Fruit fly (Drosophila melanogaster) whole organism, embryonic: ENCODE data around the gene CG42759.

ENCODE experiments used
- Asciz ChIP-seq: fragments of 200-800 bp; sonication (Bioruptor generic); optimal IDR thresholded peaks from 2 replicates; lab custom pipeline; 2017; ENCODE audit warnings: missing biosample characterization, mild to moderate bottlenecking, missing genetic modification characterization, missing genetic modification reagents
- Atf-2 ChIP-seq: fragments of 200-800 bp; sonication (Bioruptor generic); optimal IDR thresholded peaks from 2 replicates; lab custom pipeline; 2016; ENCODE audit warnings: missing biosample characterization, missing genetic modification characterization
- Atf3 ChIP-seq: fragments of 200-800 bp; sonication (Bioruptor generic); optimal IDR thresholded peaks from 3 replicates; lab custom pipeline; 2016; ENCODE audit warnings: missing biosample characterization, missing genetic modification characterization
- CG10321 ChIP-seq: fragments of 200-800 bp; sonication (Bioruptor generic); IDR thresholded peaks from 2 replicates; pipeline ENCODE4 v1.3.6; 2022; ENCODE audit warnings: missing biosample characterization, missing genetic modification characterization
- CG12236 ChIP-seq: fragments of 200-800 bp; sonication (Bioruptor generic); optimal IDR thresholded peaks from 2 replicates; lab custom pipeline; 2016; ENCODE audit warnings: missing biosample characterization, missing genetic modification characterization
- CG12391 ChIP-seq: fragments of 200-800 bp; sonication (Bioruptor generic); optimal IDR thresholded peaks from 3 replicates; lab custom pipeline; 2018; ENCODE audit warnings: missing biosample characterization, mild to moderate bottlenecking, missing genetic modification characterization, moderate library complexity
- CG13775 ChIP-seq: fragments of 200-800 bp; sonication (Bioruptor generic); optimal IDR thresholded peaks from 3 replicates; lab custom pipeline; 2017; ENCODE audit warnings: missing biosample characterization, mild to moderate bottlenecking, missing genetic modification characterization
- CG14667 ChIP-seq: fragments of 200-800 bp; sonication (Bioruptor generic); IDR thresholded peaks from 2 replicates; pipeline ENCODE4 v1.3.6; 2022; ENCODE audit warnings: missing biosample characterization, missing genetic modification characterization
- CG14965 ChIP-seq: fragments of 200-800 bp; sonication (Bioruptor generic); optimal IDR thresholded peaks from 2 replicates; lab custom pipeline; 2016; ENCODE audit warnings: missing biosample characterization, missing genetic modification characterization, borderline replicate concordance
- CG16813 ChIP-seq: fragments of 200-800 bp; sonication (Bioruptor generic); IDR thresholded peaks from 3 replicates; pipeline ENCODE4 v1.3.6; 2022; ENCODE audit warnings: missing biosample characterization, missing genetic modification characterization; ENCODE audit not compliant: partially characterized antibody
- CG17359 ChIP-seq: fragments of 200-800 bp; sonication (Bioruptor generic); optimal IDR thresholded peaks from 3 replicates; lab custom pipeline; 2018; ENCODE audit warnings: missing biosample characterization, mild to moderate bottlenecking, missing genetic modification characterization, moderate library complexity
- CG2678 ChIP-seq: fragments of 200-800 bp; sonication (Bioruptor generic); optimal IDR thresholded peaks from 3 replicates; lab custom pipeline; 2019; ENCODE audit warnings: missing biosample characterization, mild to moderate bottlenecking, missing genetic modification characterization, moderate library complexity
- CG32767 ChIP-seq: fragments of 200-800 bp; sonication (Bioruptor generic); IDR thresholded peaks from 2 replicates; pipeline ENCODE4 v1.3.6; 2022; ENCODE audit warnings: missing biosample characterization, missing genetic modification characterization
- CG33213 ChIP-seq: fragments of 200-800 bp; sonication (Bioruptor generic); optimal IDR thresholded peaks from 3 replicates; lab custom pipeline; 2016; ENCODE audit warnings: missing biosample characterization, missing genetic modification characterization
- CG33557 ChIP-seq: fragments of 200-800 bp; sonication (Bioruptor generic); optimal IDR thresholded peaks from 2 replicates; lab custom pipeline; 2019; ENCODE audit warnings: missing biosample characterization, mild to moderate bottlenecking, missing genetic modification characterization, moderate library complexity
- CG34422 ChIP-seq: fragments of 200-800 bp; sonication (Bioruptor generic); IDR thresholded peaks from 3 replicates; pipeline ENCODE4 v1.3.6; 2022; ENCODE audit warnings: missing biosample characterization, missing genetic modification characterization
- CG4730 ChIP-seq: fragments of 200-800 bp; sonication (Bioruptor generic); IDR thresholded peaks from 2 replicates; pipeline ENCODE4 v1.3.6; 2022; ENCODE audit warnings: missing biosample characterization, missing genetic modification characterization
- CG6854 ChIP-seq: fragments of 200-800 bp; sonication (Bioruptor generic); optimal IDR thresholded peaks from 3 replicates; lab custom pipeline; 2017; ENCODE audit warnings: missing biosample characterization, mild to moderate bottlenecking, missing genetic modification characterization
- CG7372 ChIP-seq: fragments of 200-800 bp; sonication (Bioruptor generic); IDR thresholded peaks from 2 replicates; pipeline ENCODE4 v1.3.6; 2022; ENCODE audit warnings: missing biosample characterization, missing genetic modification characterization
- CG7556 ChIP-seq: fragments of 200-800 bp; sonication (Bioruptor generic); optimal IDR thresholded peaks from 2 replicates; lab custom pipeline; 2017; ENCODE audit warnings: missing biosample characterization, mild to moderate bottlenecking, missing genetic modification characterization
- CG8089 ChIP-seq: fragments of 200-800 bp; sonication (Bioruptor generic); optimal IDR thresholded peaks from 3 replicates; lab custom pipeline; 2016; ENCODE audit warnings: missing biosample characterization, missing genetic modification characterization
- CG9727 ChIP-seq: fragments of 200-800 bp; sonication (Bioruptor generic); optimal IDR thresholded peaks from 3 replicates; lab custom pipeline; 2017; ENCODE audit warnings: missing biosample characterization, mild to moderate bottlenecking, missing genetic modification characterization
- Fer2 ChIP-seq: fragments of 200-800 bp; sonication (Bioruptor generic); optimal IDR thresholded peaks from 2 replicates; lab custom pipeline; 2018; ENCODE audit warnings: missing biosample characterization, mild to moderate bottlenecking, missing genetic modification characterization, moderate library complexity
- Hmx ChIP-seq: fragments of 200-800 bp; sonication (Bioruptor generic); optimal IDR thresholded peaks from 2 replicates; lab custom pipeline; 2016; ENCODE audit warnings: missing biosample characterization, missing genetic modification characterization
- Hr78 ChIP-seq, 2 experiments: fragments of 200-800 bp in 1 of 2; fragments of >200 bp in 1 of 2; sonication (Bioruptor generic) in 1 of 2; optimal IDR thresholded peaks; 2 replicates each; lab custom pipeline; 2017 to 2019; ENCODE audit warnings: missing biosample characterization in 2 of 2, missing genetic modification characterization in 2 of 2, mild to moderate bottlenecking in 1 of 2, moderate library complexity in 1 of 2
- Jarid2 ChIP-seq: fragments of 200-800 bp; sonication (Bioruptor generic); optimal IDR thresholded peaks from 3 replicates; lab custom pipeline; 2017; ENCODE audit warnings: mild to moderate bottlenecking, missing biosample characterization, missing genetic modification reagents, missing genetic modification characterization
- Lhr ChIP-seq: fragments of 200-800 bp; sonication (Bioruptor generic); optimal IDR thresholded peaks from 3 replicates; lab custom pipeline; 2017; ENCODE audit warnings: mild to moderate bottlenecking, missing biosample characterization, missing genetic modification reagents, missing genetic modification characterization
- Mrtf ChIP-seq: fragments of 200-800 bp; sonication (Bioruptor generic); IDR thresholded peaks from 3 replicates; pipeline ENCODE4 v1.3.6; 2022; ENCODE audit warnings: missing biosample characterization, missing genetic modification characterization
- Opbp ChIP-seq: fragments of 200-800 bp; sonication (Bioruptor generic); IDR thresholded peaks from 3 replicates; pipeline ENCODE4 v1.3.6; 2022; ENCODE audit warnings: missing biosample characterization, missing genetic modification characterization; ENCODE audit not compliant: partially characterized antibody
- Ravus ChIP-seq: fragments of 200-800 bp; sonication (Bioruptor generic); IDR thresholded peaks from 2 replicates; pipeline ENCODE4 v1.3.6; 2022; ENCODE audit warnings: missing biosample characterization, missing genetic modification characterization
- Rfx ChIP-seq: fragments of 200-800 bp; sonication (Bioruptor generic); IDR thresholded peaks from 2 replicates; pipeline ENCODE4 v1.3.6; 2022; ENCODE audit warnings: missing biosample characterization, missing genetic modification characterization
- Ssrp ChIP-seq: fragments of 200-800 bp; sonication (Bioruptor generic); optimal IDR thresholded peaks from 2 replicates; lab custom pipeline; 2018; ENCODE audit warnings: missing biosample characterization, mild to moderate bottlenecking, missing genetic modification characterization, moderate library complexity
- ac ChIP-seq: fragments of 200-800 bp; sonication (Bioruptor generic); optimal IDR thresholded peaks from 3 replicates; lab custom pipeline; 2017; ENCODE audit warnings: missing biosample characterization, mild to moderate bottlenecking, missing genetic modification characterization
- ap ChIP-seq: fragments of 200-800 bp; sonication (Bioruptor generic); IDR thresholded peaks from 2 replicates; pipeline ENCODE4 v1.3.6; 2022; ENCODE audit warnings: missing biosample characterization, missing genetic modification characterization
- corto ChIP-seq: fragments of 200-800 bp; sonication (Bioruptor generic); optimal IDR thresholded peaks from 2 replicates; lab custom pipeline; 2016; ENCODE audit warnings: missing biosample characterization, mild to moderate bottlenecking, missing genetic modification characterization, moderate library complexity
- croc ChIP-seq: fragments of 200-800 bp; sonication (Bioruptor generic); conservative IDR thresholded peaks from 3 replicates; pipeline ENCODE4 v1.3.6; 2022; ENCODE audit warnings: missing biosample characterization, missing genetic modification characterization
- crp ChIP-seq, 2 experiments: fragments of 200-800 bp; sonication (Bioruptor generic); optimal IDR thresholded peaks; 2 replicates in 1 of 2; 3 replicates in 1 of 2; lab custom pipeline; 2017; ENCODE audit warnings: missing biosample characterization in 2 of 2, missing genetic modification characterization in 2 of 2, mild to moderate bottlenecking in 1 of 2, moderate library complexity in 1 of 2
- fd96Cb ChIP-seq: fragments of 200-800 bp; sonication (Bioruptor generic); optimal IDR thresholded peaks from 2 replicates; lab custom pipeline; 2018; ENCODE audit warnings: missing biosample characterization, mild to moderate bottlenecking, missing genetic modification characterization, moderate library complexity
- jigr1 ChIP-seq: fragments of 200-800 bp; sonication (Bioruptor generic); IDR thresholded peaks from 3 replicates; pipeline ENCODE4 v1.3.6; 2022; ENCODE audit warnings: missing biosample characterization, missing genetic modification characterization
- kni ChIP-seq: fragments of 200-800 bp; sonication (Bioruptor generic); optimal IDR thresholded peaks from 3 replicates; lab custom pipeline; 2017; ENCODE audit warnings: mild to moderate bottlenecking, missing biosample characterization, missing genetic modification reagents, missing genetic modification characterization
- luna ChIP-seq: fragments of 200-800 bp; sonication (Bioruptor generic); optimal IDR thresholded peaks from 2 replicates; lab custom pipeline; 2016; ENCODE audit warnings: missing biosample characterization, missing genetic modification characterization
- maf-S ChIP-seq: fragments of 200-800 bp; sonication (Bioruptor generic); optimal IDR thresholded peaks from 2 replicates; lab custom pipeline; 2016; ENCODE audit warnings: missing biosample characterization, missing genetic modification characterization
- nerfin-1 ChIP-seq: fragments of 200-800 bp; sonication (Bioruptor generic); optimal IDR thresholded peaks from 3 replicates; lab custom pipeline; 2019; ENCODE audit warnings: missing biosample characterization, mild to moderate bottlenecking, missing genetic modification characterization, moderate library complexity
- phol ChIP-seq: fragments of 200-800 bp; sonication (Bioruptor generic); optimal IDR thresholded peaks from 3 replicates; lab custom pipeline; 2018; ENCODE audit warnings: missing biosample characterization, mild to moderate bottlenecking, missing genetic modification characterization, moderate library complexity
- pzg ChIP-seq: fragments of 200-800 bp; sonication (Bioruptor generic); optimal IDR thresholded peaks from 3 replicates; lab custom pipeline; 2018; ENCODE audit warnings: missing biosample characterization, mild to moderate bottlenecking, missing genetic modification characterization, moderate library complexity
- sens-2 ChIP-seq: fragments of 200-800 bp; sonication (Bioruptor generic); IDR thresholded peaks from 2 replicates; pipeline ENCODE4 v1.3.6; 2022; ENCODE audit warnings: missing biosample characterization, missing genetic modification characterization
- shn ChIP-seq: fragments of 200-800 bp; sonication (Bioruptor generic); optimal IDR thresholded peaks from 3 replicates; lab custom pipeline; 2016; ENCODE audit warnings: missing biosample characterization, missing genetic modification characterization
- sna ChIP-seq: fragments of 200-800 bp; sonication (Bioruptor generic); IDR thresholded peaks from 2 replicates; pipeline ENCODE4 v1.3.6; 2022; ENCODE audit warnings: missing biosample characterization, missing genetic modification characterization; ENCODE audit not compliant: partially characterized antibody
- toy ChIP-seq: fragments of 200-800 bp; sonication (Bioruptor generic); IDR thresholded peaks from 2 replicates; pipeline ENCODE4 v1.3.6; 2022; ENCODE audit warnings: missing biosample characterization, missing genetic modification characterization
- twi ChIP-seq: fragments of 200-800 bp; optimal IDR thresholded peaks from 2 replicates; lab custom pipeline; 2019; ENCODE audit warnings: missing biosample characterization, mild to moderate bottlenecking, missing genetic modification characterization, moderate library complexity

The CG42759 gene

dm6 chr3R:10109938-10110337, 32.9 kb upstream of the CG42759 start, which contains the start of gene Fmr1 (continued):
- TF ChIP-seq jigr1 (GFP tag; lab: Robert Waterston, UW), result no peak
- no peak for TF ChIP-seq ac (GFP tag; lab: Kevin White, UChicago)
- TF ChIP-seq Hr78 (GFP tag; optimal IDR thresholded peaks at IDR 0.05; lab: Kevin White, UChicago), result no peak
- TF ChIP-seq phol, result peak; percentile 74
- TF ChIP-seq sna (GFP tag; lab: Robert Waterston, UW), result no peak
- peak; percentile 33 for TF ChIP-seq Fer2 (tag; lab: Kevin White, UChicago)
- peak; percentile 32 for TF ChIP-seq CG2678 (tag; lab: Kevin White, UChicago)
- peak; percentile 60 for TF ChIP-seq shn
- peak; percentile 17 for TF ChIP-seq CG9727 (GFP tag; lab: Kevin White, UChicago)
- TF ChIP-seq CG8089 (GFP tag; lab: Kevin White, UChicago), result peak; percentile 45
- TF ChIP-seq crp (GFP tag; optimal IDR thresholded peaks at IDR 0.05; lab: Kevin White, UChicago), result no peak
- no peak for TF ChIP-seq CG10321 (GFP tag; lab: Robert Waterston, UW)
- TF ChIP-seq twi (tag; lab: Kevin White, UChicago), result peak; percentile 36
- no peak for TF ChIP-seq CG33557 (GFP tag; lab: Kevin White, UChicago)
- TF ChIP-seq CG12236, result peak; percentile 29
- no peak for TF ChIP-seq corto (GFP tag; lab: Kevin White, UChicago)
- TF ChIP-seq Lhr (GFP tag; lab: Kevin White, UChicago), result peak; percentile 85
- no peak for TF ChIP-seq Jarid2 (GFP tag; lab: Kevin White, UChicago)
- TF ChIP-seq Opbp (GFP tag; lab: Robert Waterston, UW), result peak; percentile 15; the same call in 1 of the 3 replicates
- TF ChIP-seq pzg (GFP tag; lab: Kevin White, UChicago), result peak; percentile 92
- no peak for TF ChIP-seq CG14965 (GFP tag; lab: Kevin White, UChicago)
- TF ChIP-seq maf-S (GFP tag; lab: Kevin White, UChicago), result peak; percentile 52
- TF ChIP-seq fd96Cb (tag; lab: Kevin White, UChicago), result no peak
- no peak for TF ChIP-seq Ravus
- TF ChIP-seq CG34422 (GFP tag; lab: Robert Waterston, UW), result no peak
- 0 out of 2 replicates have a peak, but pooled peaks have one; percentile 12 for TF ChIP-seq CG14667 (GFP tag; lab: Robert Waterston, UW)
- TF ChIP-seq croc (GFP tag; lab: Robert Waterston, UW), result no peak
- TF ChIP-seq nerfin-1, result peak; percentile 24
- TF ChIP-seq CG7372 (GFP tag; lab: Robert Waterston, UW), result 0 out of 2 replicates have a peak, but pooled peaks have one; percentile 33
- TF ChIP-seq CG16813 (GFP tag; lab: Robert Waterston, UW), result peak; percentile 46; the same call in 2 of the 3 replicates
- peak; percentile 12 for TF ChIP-seq luna (GFP tag; lab: Kevin White, UChicago)
- no peak for TF ChIP-seq CG32767 (GFP tag; lab: Robert Waterston, UW)
- 0 out of 2 replicates have a peak, but pooled peaks have one; percentile 22 for TF ChIP-seq sens-2
- no peak for TF ChIP-seq Ssrp (tag; lab: Kevin White, UChicago)
- TF ChIP-seq Mrtf (GFP tag; lab: Robert Waterston, UW), result no peak
- no peak for TF ChIP-seq CG6854 (GFP tag; lab: Kevin White, UChicago)
- TF ChIP-seq ap (GFP tag; lab: Robert Waterston, UW), result 0 out of 2 replicates have a peak, but pooled peaks have one; percentile 23
- no peak for TF ChIP-seq Asciz
- TF ChIP-seq CG17359 (tag; lab: Kevin White, UChicago), result no peak
- TF ChIP-seq Atf3 (GFP tag; lab: Kevin White, UChicago), result peak; percentile 7
- TF ChIP-seq toy (GFP tag; lab: Robert Waterston, UW), result no peak
- peak; percentile 67 for TF ChIP-seq CG33213
- peak; percentile 66 for TF ChIP-seq CG13775 (GFP tag; lab: Kevin White, UChicago)
- TF ChIP-seq Atf-2, result peak; percentile 29
- peak; percentile 68 for TF ChIP-seq Rfx
- TF ChIP-seq Hmx (GFP tag; lab: Kevin White, UChicago), result no peak
- no peak for TF ChIP-seq CG7556
- peak; percentile 61 for TF ChIP-seq CG12391
- peak; percentile 22 for TF ChIP-seq kni (GFP tag; lab: Kevin White, UChicago)
- TF ChIP-seq CG4730, result no peak
